Worm (Caenorhabditis elegans): ENCODE data around the gene B0495.9.

ce11 chrII:7684589-7684988 lies 23.9 kb downstream of the B0495.9 start, which contains the start of gene F18A1.1:
- TF ChIP-seq dao-5 (tag; optimal IDR thresholded peaks at IDR 0.05) (no peak), W03F9.2 (tag; optimal IDR thresholded peaks at IDR 0.05) (no peak), him-1 (tag; optimal IDR thresholded peaks at IDR 0.05) (no peak)
